Fruit fly (Drosophila melanogaster) whole organism, embryonic: ENCODE results near the gene timeout.

Experiments
- Atf-2 ChIP-seq: fragments of 200-800 bp; sonication (Bioruptor generic); optimal IDR thresholded peaks from 2 replicates; lab custom pipeline; 2016; ENCODE audit warnings: missing biosample characterization, missing genetic modification characterization
- BtbVII ChIP-seq: fragments of 200-800 bp; sonication (Bioruptor generic); optimal IDR thresholded peaks from 3 replicates; lab custom pipeline; 2017; ENCODE audit warnings: missing biosample characterization, mild to moderate bottlenecking, missing genetic modification characterization
- CG10147 ChIP-seq: fragments of 200-800 bp; sonication (Bioruptor generic); optimal IDR thresholded peaks from 2 replicates; lab custom pipeline; 2019; ENCODE audit warnings: missing biosample characterization, mild to moderate bottlenecking, missing genetic modification characterization, moderate library complexity
- CG12071 ChIP-seq: fragments of 200-800 bp; sonication (Bioruptor generic); optimal IDR thresholded peaks from 3 replicates; lab custom pipeline; 2018; ENCODE audit warnings: missing biosample characterization, mild to moderate bottlenecking, missing genetic modification characterization
- CG12391 ChIP-seq: fragments of 200-800 bp; sonication (Bioruptor generic); optimal IDR thresholded peaks from 3 replicates; lab custom pipeline; 2018; ENCODE audit warnings: missing biosample characterization, mild to moderate bottlenecking, missing genetic modification characterization, moderate library complexity
- CG16815 ChIP-seq: fragments of 200-800 bp; sonication (Bioruptor generic); optimal IDR thresholded peaks from 3 replicates; lab custom pipeline; 2017; ENCODE audit warnings: missing biosample characterization, mild to moderate bottlenecking, missing genetic modification characterization
- CG2199 ChIP-seq: fragments of 200-800 bp; sonication (Bioruptor generic); IDR thresholded peaks from 3 replicates; pipeline ENCODE4 v1.3.6; 2022; ENCODE audit warnings: missing biosample characterization, missing genetic modification characterization
- CG2678 ChIP-seq: fragments of 200-800 bp; sonication (Bioruptor generic); optimal IDR thresholded peaks from 3 replicates; lab custom pipeline; 2019; ENCODE audit warnings: missing biosample characterization, mild to moderate bottlenecking, missing genetic modification characterization, moderate library complexity
- CG31365 ChIP-seq: fragments of 200-800 bp; sonication (Bioruptor generic); optimal IDR thresholded peaks from 2 replicates; lab custom pipeline; 2018; ENCODE audit warnings: missing biosample characterization, mild to moderate bottlenecking, missing genetic modification characterization
- CG3163 ChIP-seq: fragments of 200-800 bp; sonication (Bioruptor generic); optimal IDR thresholded peaks from 3 replicates; lab custom pipeline; 2016; ENCODE audit warnings: missing biosample characterization, missing genetic modification characterization
- CG3726 ChIP-seq: fragments of 200-800 bp; sonication (Bioruptor generic); IDR thresholded peaks from 3 replicates; pipeline ENCODE4, ENCODE4 v1.3.6; 2022; ENCODE audit warnings: missing biosample characterization, missing genetic modification characterization
- CG3847 ChIP-seq: fragments of 200-800 bp; sonication (Bioruptor generic); IDR thresholded peaks from 2 replicates; pipeline ENCODE4 v1.3.6; 2022; ENCODE audit warnings: missing biosample characterization, missing genetic modification characterization
- CG5245 ChIP-seq: fragments of 200-800 bp; sonication (Bioruptor generic); optimal IDR thresholded peaks from 3 replicates; lab custom pipeline; 2016; ENCODE audit warnings: missing biosample characterization, missing genetic modification characterization
- CG6813 ChIP-seq: fragments of 200-800 bp; sonication (Bioruptor generic); optimal IDR thresholded peaks from 2 replicates; lab custom pipeline; 2017; ENCODE audit warnings: missing biosample characterization, missing genetic modification characterization, mild to moderate bottlenecking, moderate library complexity, missing genetic modification reagents
- CG7357 ChIP-seq: fragments of 200-800 bp; sonication (Bioruptor generic); IDR thresholded peaks from 3 replicates; pipeline ENCODE4 v1.3.6; 2022; ENCODE audit warnings: missing biosample characterization, missing genetic modification characterization
- CG7928 ChIP-seq: fragments of 200-800 bp; sonication (Bioruptor generic); optimal IDR thresholded peaks from 2 replicates; lab custom pipeline; 2017; ENCODE audit warnings: missing biosample characterization, mild to moderate bottlenecking, missing genetic modification characterization
- CG9817 ChIP-seq: fragments of 200-800 bp; sonication (Bioruptor generic); optimal IDR thresholded peaks from 2 replicates; lab custom pipeline; 2018; ENCODE audit warnings: missing biosample characterization, mild to moderate bottlenecking, missing genetic modification characterization, moderate library complexity
- D ChIP-seq, 2 experiments: fragments of 200-800 bp in 1 of 2; fragments of >200 bp in 1 of 2; sonication (Bioruptor generic) in 1 of 2; optimal IDR thresholded peaks; 2 replicates in 1 of 2; 3 replicates in 1 of 2; lab custom pipeline; 2017; ENCODE audit warnings: mild to moderate bottlenecking in 1 of 2, missing biosample characterization in 1 of 2, missing genetic modification characterization in 1 of 2, missing genetic modification reagents in 1 of 2
- Dad ChIP-seq: fragments of 200-800 bp; sonication (Bioruptor generic); optimal IDR thresholded peaks from 3 replicates; lab custom pipeline; 2016; ENCODE audit warnings: missing biosample characterization, missing genetic modification characterization
- H2.0 ChIP-seq: fragments of 200-800 bp; sonication (Bioruptor generic); IDR thresholded peaks from 2 replicates; pipeline ENCODE4 v1.3.6; 2022; ENCODE audit warnings: missing biosample characterization, missing genetic modification characterization
- Hr51 ChIP-seq, 2 experiments: fragments of 200-800 bp; sonication (Bioruptor generic); optimal IDR thresholded peaks; 2 replicates in 1 of 2; 3 replicates in 1 of 2; lab custom pipeline; 2016 to 2018; ENCODE audit warnings: missing biosample characterization in 2 of 2, missing genetic modification characterization in 2 of 2, mild to moderate bottlenecking in 1 of 2, moderate library complexity in 1 of 2
- MESR4 ChIP-seq: fragments of 200-800 bp; sonication (Bioruptor generic); optimal IDR thresholded peaks from 2 replicates; lab custom pipeline; 2018; ENCODE audit warnings: missing biosample characterization, mild to moderate bottlenecking, missing genetic modification characterization, moderate library complexity
- Meics ChIP-seq: fragments of 200-800 bp; sonication (Bioruptor generic); optimal IDR thresholded peaks from 2 replicates; lab custom pipeline; 2017; ENCODE audit warnings: missing biosample characterization, mild to moderate bottlenecking, missing genetic modification characterization
- Poxn ChIP-seq: fragments of 200-800 bp; sonication (Bioruptor generic); IDR thresholded peaks from 2 replicates; pipeline ENCODE4 v1.3.6; 2022; ENCODE audit warnings: missing biosample characterization, missing genetic modification characterization
- Rfx ChIP-seq: fragments of 200-800 bp; sonication (Bioruptor generic); IDR thresholded peaks from 2 replicates; pipeline ENCODE4 v1.3.6; 2022; ENCODE audit warnings: missing biosample characterization, missing genetic modification characterization
- Sin3A ChIP-seq: fragments of >200 bp; optimal IDR thresholded peaks from 2 replicates; lab custom pipeline; 2018
- Six4 ChIP-seq: fragments of 200-800 bp; sonication (Bioruptor generic); optimal IDR thresholded peaks from 2 replicates; lab custom pipeline; 2016; ENCODE audit warnings: missing biosample characterization, missing genetic modification characterization
- Sox102F ChIP-seq: fragments of 200-800 bp; sonication (Bioruptor generic); optimal IDR thresholded peaks from 2 replicates; lab custom pipeline; 2018; ENCODE audit warnings: missing biosample characterization, mild to moderate bottlenecking, missing genetic modification characterization, moderate library complexity
- Ssrp ChIP-seq: fragments of 200-800 bp; sonication (Bioruptor generic); optimal IDR thresholded peaks from 2 replicates; lab custom pipeline; 2018; ENCODE audit warnings: missing biosample characterization, mild to moderate bottlenecking, missing genetic modification characterization, moderate library complexity
- TFAM ChIP-seq: fragments of 200-800 bp; sonication (Bioruptor generic); optimal IDR thresholded peaks from 2 replicates; lab custom pipeline; 2017; ENCODE audit warnings: missing biosample characterization, missing genetic modification characterization, inconsistent platforms
- ase ChIP-seq: fragments of 200-800 bp; sonication (Bioruptor generic); IDR thresholded peaks from 3 replicates; pipeline ENCODE4 v1.3.6; 2022; ENCODE audit warnings: missing biosample characterization, missing genetic modification characterization
- az2 ChIP-seq: fragments of 200-800 bp; sonication (Bioruptor generic); optimal IDR thresholded peaks from 3 replicates; lab custom pipeline; 2016; ENCODE audit warnings: missing biosample characterization, missing genetic modification characterization
- crp ChIP-seq, 2 experiments: fragments of 200-800 bp; sonication (Bioruptor generic); optimal IDR thresholded peaks; 2 replicates in 1 of 2; 3 replicates in 1 of 2; lab custom pipeline; 2017; ENCODE audit warnings: missing biosample characterization in 2 of 2, missing genetic modification characterization in 2 of 2, mild to moderate bottlenecking in 1 of 2, moderate library complexity in 1 of 2
- inv ChIP-seq: fragments of 200-800 bp; sonication (Bioruptor generic); IDR thresholded peaks from 2 replicates; pipeline ENCODE4 v1.3.6; 2022; ENCODE audit warnings: missing biosample characterization, missing genetic modification characterization; ENCODE audit not compliant: partially characterized antibody
- kay ChIP-seq: fragments of 200-800 bp; sonication (Bioruptor generic); optimal IDR thresholded peaks from 2 replicates; lab custom pipeline; 2016; ENCODE audit warnings: missing biosample characterization, missing genetic modification characterization
- klu ChIP-seq: fragments of 200-800 bp; sonication (Bioruptor generic); IDR thresholded peaks from 2 replicates; pipeline ENCODE4 v1.3.6; 2022; ENCODE audit warnings: missing biosample characterization, missing genetic modification characterization
- knrl ChIP-seq: fragments of 200-800 bp; sonication (Bioruptor generic); IDR thresholded peaks from 3 replicates; pipeline ENCODE4 v1.3.6; 2022; ENCODE audit warnings: missing biosample characterization, missing genetic modification characterization; ENCODE audit not compliant: partially characterized antibody
- lab ChIP-seq: fragments of 200-800 bp; sonication (Bioruptor generic); optimal IDR thresholded peaks from 3 replicates; lab custom pipeline; 2017; ENCODE audit warnings: missing biosample characterization, missing genetic modification characterization, mild to moderate bottlenecking, moderate library complexity, missing genetic modification reagents
- lbe ChIP-seq: fragments of 200-800 bp; sonication (Bioruptor generic); optimal IDR thresholded peaks from 2 replicates; lab custom pipeline; 2016; ENCODE audit warnings: missing biosample characterization, mild to moderate bottlenecking, missing genetic modification characterization
- lov ChIP-seq, 2 experiments: fragments of 200-800 bp in 1 of 2; fragments of >200 bp in 1 of 2; sonication (Bioruptor generic) in 1 of 2; IDR thresholded peaks in 1 of 2; optimal IDR thresholded peaks in 1 of 2; 2 replicates in 1 of 2; 3 replicates in 1 of 2; pipeline versions ENCODE4 v1.3.6 to Lab custom; 2017 to 2022; ENCODE audit warnings: missing biosample characterization in 1 of 2, missing genetic modification characterization in 1 of 2
- mam ChIP-seq: fragments of 200-800 bp; sonication (Bioruptor generic); optimal IDR thresholded peaks from 3 replicates; lab custom pipeline; 2016; ENCODE audit warnings: missing biosample characterization, missing genetic modification characterization
- nmo ChIP-seq: fragments of 200-800 bp; sonication (Bioruptor generic); optimal IDR thresholded peaks from 2 replicates; lab custom pipeline; 2018; ENCODE audit warnings: missing biosample characterization, mild to moderate bottlenecking, missing genetic modification characterization, moderate library complexity
- onecut ChIP-seq: fragments of 200-800 bp; sonication (Bioruptor generic); IDR thresholded peaks from 2 replicates; pipeline ENCODE4 v1.3.6; 2022; ENCODE audit warnings: missing biosample characterization, missing genetic modification characterization
- peb ChIP-seq: fragments of 200-800 bp; sonication (Bioruptor generic); IDR thresholded peaks from 2 replicates; pipeline ENCODE4 v1.3.6; 2022; ENCODE audit warnings: missing biosample characterization, missing genetic modification characterization
- run ChIP-seq: fragments of 200-800 bp; sonication (Bioruptor generic); optimal IDR thresholded peaks from 3 replicates; lab custom pipeline; 2018; ENCODE audit warnings: missing biosample characterization, mild to moderate bottlenecking, missing genetic modification characterization
- sens ChIP-seq: fragments of 200-800 bp; sonication (Bioruptor generic); peaks from one replicate; lab custom pipeline; 2016; ENCODE audit warnings: missing biosample characterization, missing genetic modification characterization
- sna ChIP-seq: fragments of 200-800 bp; sonication (Bioruptor generic); IDR thresholded peaks from 2 replicates; pipeline ENCODE4 v1.3.6; 2022; ENCODE audit warnings: missing biosample characterization, missing genetic modification characterization; ENCODE audit not compliant: partially characterized antibody
- ssp ChIP-seq: fragments of 200-800 bp; sonication (Bioruptor generic); IDR thresholded peaks from 2 replicates; pipeline ENCODE4 v1.3.6; 2022; ENCODE audit warnings: missing biosample characterization, missing genetic modification characterization
- yki ChIP-seq: fragments of >200 bp; optimal IDR thresholded peaks from 3 replicates; lab custom pipeline; 2018
- z ChIP-seq: fragments of 200-800 bp; sonication (Bioruptor generic); IDR thresholded peaks from 3 replicates; pipeline ENCODE4 v1.3.6; 2022; ENCODE audit warnings: missing biosample characterization, missing genetic modification characterization

timeout gene

DNA sequence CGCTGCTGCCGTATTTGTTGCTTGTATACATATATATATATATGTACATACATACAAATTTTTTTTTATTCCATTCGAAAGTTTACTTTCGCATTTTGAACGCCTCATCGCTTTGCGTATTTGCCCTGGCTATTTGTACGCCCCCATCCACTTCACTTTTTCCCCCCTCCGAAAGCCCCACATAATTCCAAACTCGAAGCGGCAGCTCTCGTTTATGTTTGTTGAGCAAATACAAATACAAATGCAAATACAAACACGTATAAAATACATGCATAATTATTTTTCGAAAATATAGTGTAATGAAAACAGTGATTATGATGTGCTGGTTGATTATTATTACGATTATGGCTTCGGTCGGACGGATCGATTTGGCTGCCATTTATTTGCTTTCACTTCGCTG is 20.4 kb upstream of the timeout start (continued):
- TF ChIP-seq nmo (GFP tag; lab: Kevin White, UChicago) (peak; percentile 82), peb (GFP tag; lab: Robert Waterston, UW) (peak; percentile 31; the same call in 1 of the 2 replicates), CG2678 (tag; lab: Kevin White, UChicago) (peak; percentile 93), CG7357 (GFP tag; lab: Robert Waterston, UW) (0 out of 3 replicates have a peak, but pooled peaks have one; percentile 19), CG7928 (peak; percentile 55), Dad (GFP tag; lab: Kevin White, UChicago) (peak; percentile 17), lbe (GFP tag; lab: Kevin White, UChicago) (no peak), Sin3A (lab: Kevin White, UChicago) (no peak), crp (GFP tag; optimal IDR thresholded peaks at IDR 0.05; lab: Kevin White, UChicago) (peak in 1 of 2 experiments; percentile 50), CG5245 (GFP tag; lab: Kevin White, UChicago) (peak; percentile 83), CG12071 (GFP tag; lab: Kevin White, UChicago) (peak; percentile 95), Hr51 (GFP tag; optimal IDR thresholded peaks at IDR 0.05; lab: Kevin White, UChicago) (peak; percentile 37 to 81), lov (optimal IDR thresholded peaks at IDR 0.05; lab: Kevin White, UChicago) (no peak), lov (GFP tag; IDR thresholded peaks at IDR 0.05; lab: Robert Waterston, UW) (peak; percentile 78; the same call in 2 of the 3 replicates), CG3726 (GFP tag; lab: Robert Waterston, UW) (no peak), CG9817 (peak; percentile 73), sens (GFP tag; lab: Kevin White, UChicago) (peak; percentile 98), lab (peak; percentile 97), mam (peak; percentile 26), inv (no peak), ssp (GFP tag; lab: Robert Waterston, UW) (peak; percentile 35; the same call in 1 of the 2 replicates), Rfx (GFP tag; lab: Robert Waterston, UW) (peak; percentile 47), yki (lab: Kevin White, UChicago) (no peak), H2.0 (peak; percentile 53), onecut (GFP tag; lab: Robert Waterston, UW) (peak; percentile 85), Atf-2 (GFP tag; lab: Kevin White, UChicago) (peak; percentile 59), Meics (GFP tag; lab: Kevin White, UChicago) (peak; percentile 80), TFAM (GFP tag; lab: Kevin White, UChicago) (peak; percentile 91), BtbVII (peak; percentile 94), CG10147 (GFP tag; lab: Kevin White, UChicago) (peak; percentile 72), Six4 (peak; percentile 87), z (0 out of 3 replicates have a peak, but pooled peaks have one; percentile 51), Poxn (GFP tag; lab: Robert Waterston, UW) (no peak), klu (GFP tag; lab: Robert Waterston, UW) (no peak), CG6813 (GFP tag; lab: Kevin White, UChicago) (peak; percentile 95), Ssrp (tag; lab: Kevin White, UChicago) (no peak), run (tag; lab: Kevin White, UChicago) (peak; percentile 82), sna (no peak), D (optimal IDR thresholded peaks at IDR 0.05; lab: Kevin White, UChicago) (no peak), D (GFP tag; optimal IDR thresholded peaks at IDR 0.05; lab: Kevin White, UChicago) (peak; percentile 91), knrl (GFP tag; lab: Robert Waterston, UW) (no peak), MESR4 (peak; percentile 20), CG12391 (peak; percentile 85), CG2199 (GFP tag; lab: Robert Waterston, UW) (peak; percentile 59; the same call in 1 of the 3 replicates), CG16815 (peak; percentile 22), CG31365 (tag; lab: Kevin White, UChicago) (peak; percentile 84), kay (peak; percentile 75), ase (GFP tag; lab: Robert Waterston, UW) (no peak), az2 (GFP tag; lab: Kevin White, UChicago) (peak; percentile 45), CG3163 (GFP tag; lab: Kevin White, UChicago) (peak; percentile 52), Sox102F (GFP tag; lab: Kevin White, UChicago) (peak; percentile 96), CG3847 (GFP tag; lab: Robert Waterston, UW) (no peak)
